Fruit fly (Drosophila melanogaster): ENCODE results near the gene CG11035.

Gene CG11035

DNA sequence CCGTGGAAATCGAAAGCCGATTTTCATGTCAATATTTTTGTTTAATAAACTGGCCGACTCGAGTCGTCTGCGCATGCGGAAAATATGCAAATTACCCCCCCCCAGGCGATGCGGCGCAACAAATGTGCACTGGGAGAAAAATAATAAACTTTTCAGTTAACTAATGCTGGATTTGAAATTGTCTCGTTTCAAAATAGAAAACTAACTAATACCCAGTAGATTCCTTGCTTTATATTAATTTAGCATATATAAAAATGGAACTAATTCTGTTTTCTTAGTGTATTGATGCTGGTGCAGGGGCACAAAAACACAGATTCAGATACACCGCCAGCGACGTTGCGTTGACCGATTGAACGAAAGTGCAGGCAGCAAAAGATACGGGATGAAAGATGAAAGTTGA lies 5.1 kb upstream of the CG11035 start (continued):
- TF ChIP-seq CG15269 (tag; optimal IDR thresholded peaks at IDR 0.05) (no peak), pan (optimal IDR thresholded peaks at IDR 0.05) (no peak), pan (GFP tag; optimal IDR thresholded peaks at IDR 0.05 in 1 of 2, IDR thresholded peaks at IDR 0.05 in 1 of 2) (no peak), klu (GFP tag; IDR thresholded peaks at IDR 0.05) (no peak), hbn (GFP tag; IDR thresholded peaks at IDR 0.05; ENCODE audit: partially characterized antibody) (no peak), wdn (GFP tag; IDR thresholded peaks at IDR 0.05) (no peak), dmrt11E (tag; optimal IDR thresholded peaks at IDR 0.05) (no peak), tap (tag; optimal IDR thresholded peaks at IDR 0.05) (peak; percentile 5), lilli (GFP tag; optimal IDR thresholded peaks at IDR 0.05) (no peak), Dip2 (GFP tag; IDR thresholded peaks at IDR 0.05) (no peak), nau (GFP tag; optimal IDR thresholded peaks at IDR 0.05) (no peak), Dbx (GFP tag; IDR thresholded peaks at IDR 0.05) (no peak), onecut (GFP tag; IDR thresholded peaks at IDR 0.05) (no peak), dati (GFP tag; IDR thresholded peaks at IDR 0.05) (no peak), kah (GFP tag; optimal IDR thresholded peaks at IDR 0.05) (no peak), Nf-YB (GFP tag; optimal IDR thresholded peaks at IDR 0.05) (no peak), CG17385 (GFP tag; optimal IDR thresholded peaks at IDR 0.05) (no peak), jumu (GFP tag; optimal IDR thresholded peaks at IDR 0.05) (no peak), CG12071 (GFP tag; optimal IDR thresholded peaks at IDR 0.05) (no peak), lab (GFP tag; optimal IDR thresholded peaks at IDR 0.05) (no peak), sisA (GFP tag; IDR thresholded peaks at IDR 0.05) (peak; percentile 41), esg (GFP tag; conservative IDR thresholded peaks at IDR 0.05) (0 out of 2 replicates have a peak, but pooled peaks have one; percentile 11), CG3726 (GFP tag; IDR thresholded peaks at IDR 0.05) (0 out of 3 replicates have a peak, but pooled peaks have one; percentile 60), slou (GFP tag; optimal IDR thresholded peaks at IDR 0.05) (no peak), Eip74EF (GFP tag; optimal IDR thresholded peaks at IDR 0.05) (no peak), Hr39 (optimal IDR thresholded peaks at IDR 0.05) (no peak), CG17612 (GFP tag; IDR thresholded peaks at IDR 0.05) (no peak), Ets65A (GFP tag) (no peak), CoRest (tag; optimal IDR thresholded peaks at IDR 0.05) (no peak), fru (optimal IDR thresholded peaks at IDR 0.05) (no peak), pb (GFP tag; optimal IDR thresholded peaks at IDR 0.05) (no peak), nmo (GFP tag; optimal IDR thresholded peaks at IDR 0.05) (peak; percentile 4), pho (GFP tag; optimal IDR thresholded peaks at IDR 0.05) (no peak), ci (GFP tag; IDR thresholded peaks at IDR 0.05) (peak; percentile 60; the same call in 2 of the 3 replicates), CG11504 (tag; optimal IDR thresholded peaks at IDR 0.05) (peak; percentile 62), TFAM (GFP tag; optimal IDR thresholded peaks at IDR 0.05) (no peak), repo (GFP tag; optimal IDR thresholded peaks at IDR 0.05) (no peak), CG6791 (GFP tag; IDR thresholded peaks at IDR 0.05; ENCODE audit: partially characterized antibody) (no peak), hth (optimal IDR thresholded peaks at IDR 0.05) (no peak), tll (GFP tag; optimal IDR thresholded peaks at IDR 0.05) (no peak), Nf-YC (tag; optimal IDR thresholded peaks at IDR 0.05) (no peak), dmrt99B (tag; optimal IDR thresholded peaks at IDR 0.05) (peak; percentile 41), CG18011 (GFP tag; optimal IDR thresholded peaks at IDR 0.05) (no peak), Mad (GFP tag; optimal IDR thresholded peaks at IDR 0.05) (no peak), ind (GFP tag; optimal IDR thresholded peaks at IDR 0.05) (peak; percentile 6), sd (tag; optimal IDR thresholded peaks at IDR 0.05) (no peak), CG12942 (GFP tag; optimal IDR thresholded peaks at IDR 0.05) (no peak), CG1529 (GFP tag; optimal IDR thresholded peaks at IDR 0.05) (no peak), E2f1 (GFP tag; IDR thresholded peaks at IDR 0.05) (peak; percentile 7; the same call in 1 of the 2 replicates), CG4820 (GFP tag; optimal IDR thresholded peaks at IDR 0.05) (no peak), D19B (GFP tag; optimal IDR thresholded peaks at IDR 0.05) (no peak), cas (GFP tag; IDR thresholded peaks at IDR 0.05) (no peak), CG31365 (tag; optimal IDR thresholded peaks at IDR 0.05) (no peak)
